Fruit fly (Drosophila melanogaster) whole organism, embryonic: Measurements from ENCODE around the gene CG7551.

Experiments
- Abd-B ChIP-seq: fragments of 200-800 bp; sonication (Bioruptor generic); optimal IDR thresholded peaks from 2 replicates; lab custom pipeline; 2018; ENCODE audit warnings: missing biosample characterization, mild to moderate bottlenecking, missing genetic modification characterization, moderate library complexity
- Asciz ChIP-seq: fragments of 200-800 bp; sonication (Bioruptor generic); optimal IDR thresholded peaks from 2 replicates; lab custom pipeline; 2017; ENCODE audit warnings: missing biosample characterization, mild to moderate bottlenecking, missing genetic modification characterization, missing genetic modification reagents
- BtbVII ChIP-seq: fragments of 200-800 bp; sonication (Bioruptor generic); optimal IDR thresholded peaks from 3 replicates; lab custom pipeline; 2017; ENCODE audit warnings: missing biosample characterization, mild to moderate bottlenecking, missing genetic modification characterization
- CG12104 ChIP-seq: fragments of 200-800 bp; sonication (Bioruptor generic); optimal IDR thresholded peaks from 3 replicates; lab custom pipeline; 2016; ENCODE audit warnings: missing biosample characterization, missing genetic modification characterization
- CG12236 ChIP-seq: fragments of 200-800 bp; sonication (Bioruptor generic); optimal IDR thresholded peaks from 2 replicates; lab custom pipeline; 2016; ENCODE audit warnings: missing biosample characterization, missing genetic modification characterization
- CG12391 ChIP-seq: fragments of 200-800 bp; sonication (Bioruptor generic); optimal IDR thresholded peaks from 3 replicates; lab custom pipeline; 2018; ENCODE audit warnings: missing biosample characterization, mild to moderate bottlenecking, missing genetic modification characterization, moderate library complexity
- CG12942 ChIP-seq: fragments of 200-800 bp; sonication (Bioruptor generic); optimal IDR thresholded peaks from 3 replicates; lab custom pipeline; 2016; ENCODE audit warnings: missing biosample characterization, missing genetic modification characterization
- CG14710 ChIP-seq: fragments of 200-800 bp; sonication (Bioruptor generic); optimal IDR thresholded peaks from 3 replicates; lab custom pipeline; 2019; ENCODE audit warnings: missing biosample characterization, mild to moderate bottlenecking, missing genetic modification characterization, moderate library complexity
- CG31365 ChIP-seq: fragments of 200-800 bp; sonication (Bioruptor generic); optimal IDR thresholded peaks from 2 replicates; lab custom pipeline; 2018; ENCODE audit warnings: missing biosample characterization, mild to moderate bottlenecking, missing genetic modification characterization
- CG3407 ChIP-seq: fragments of 200-800 bp; sonication (Bioruptor generic); optimal IDR thresholded peaks from 2 replicates; lab custom pipeline; 2018; ENCODE audit warnings: missing biosample characterization, mild to moderate bottlenecking, missing genetic modification characterization
- CG5953 ChIP-seq: fragments of 200-800 bp; sonication (Bioruptor generic); IDR thresholded peaks from 2 replicates; pipeline ENCODE4 v1.3.6; 2022; ENCODE audit warnings: missing biosample characterization, missing genetic modification characterization
- CG6272 ChIP-seq: fragments of 200-800 bp; sonication (Bioruptor generic); IDR thresholded peaks from 2 replicates; pipeline ENCODE4 v1.3.6; 2022; ENCODE audit warnings: missing biosample characterization, missing genetic modification characterization
- CG7963 ChIP-seq: fragments of 200-800 bp; sonication (Bioruptor generic); IDR thresholded peaks from 3 replicates; pipeline ENCODE4 v1.3.6; 2022; ENCODE audit warnings: missing biosample characterization, missing genetic modification characterization; ENCODE audit not compliant: partially characterized antibody
- Deaf1 ChIP-seq: fragments of 200-800 bp; optimal IDR thresholded peaks from 3 replicates; lab custom pipeline; 2019; ENCODE audit warnings: missing biosample characterization, mild to moderate bottlenecking, missing genetic modification characterization, moderate library complexity
- HmgD ChIP-seq: fragments of 200-800 bp; sonication (Bioruptor generic); optimal IDR thresholded peaks from 3 replicates; lab custom pipeline; 2016; ENCODE audit warnings: missing biosample characterization, missing genetic modification characterization
- Med ChIP-seq: fragments of 200-800 bp; sonication (Bioruptor generic); peaks from one replicate; lab custom pipeline; 2016; ENCODE audit warnings: missing biosample characterization, missing genetic modification characterization, mild to moderate bottlenecking, inconsistent platforms, moderate library complexity
- bab2 ChIP-seq: fragments of 200-800 bp; sonication (Bioruptor generic); optimal IDR thresholded peaks from 2 replicates; lab custom pipeline; 2016; ENCODE audit warnings: missing biosample characterization, missing genetic modification characterization
- bbx ChIP-seq: fragments of 200-800 bp; sonication (Bioruptor generic); IDR thresholded peaks from 2 replicates; pipeline ENCODE4 v1.3.6; 2022; ENCODE audit warnings: missing biosample characterization, missing genetic modification characterization; ENCODE audit not compliant: partially characterized antibody
- dm ChIP-seq: fragments of 200-800 bp; sonication (Bioruptor generic); optimal IDR thresholded peaks from 3 replicates; lab custom pipeline; 2016; ENCODE audit warnings: missing biosample characterization, missing genetic modification characterization
- grau ChIP-seq: fragments of 200-800 bp; optimal IDR thresholded peaks from 3 replicates; lab custom pipeline; 2019; ENCODE audit warnings: missing biosample characterization, mild to moderate bottlenecking, missing genetic modification characterization, moderate library complexity
- grn ChIP-seq: fragments of 200-800 bp; sonication (Bioruptor generic); optimal IDR thresholded peaks from 3 replicates; lab custom pipeline; 2017; ENCODE audit warnings: missing biosample characterization, missing genetic modification characterization
- h ChIP-seq: fragments of >200 bp; optimal IDR thresholded peaks from 2 replicates; lab custom pipeline; 2017
- insv ChIP-seq, 2 experiments: fragments of 200-800 bp; sonication (Bioruptor generic); optimal IDR thresholded peaks; 3 replicates each; lab custom pipeline; 2016 to 2018; ENCODE audit warnings: missing biosample characterization in 2 of 2, missing genetic modification characterization in 2 of 2
- jigr1 ChIP-seq: fragments of 200-800 bp; sonication (Bioruptor generic); IDR thresholded peaks from 3 replicates; pipeline ENCODE4 v1.3.6; 2022; ENCODE audit warnings: missing biosample characterization, missing genetic modification characterization
- kay ChIP-seq: fragments of 200-800 bp; sonication (Bioruptor generic); optimal IDR thresholded peaks from 2 replicates; lab custom pipeline; 2016; ENCODE audit warnings: missing biosample characterization, missing genetic modification characterization
- lbe ChIP-seq: fragments of 200-800 bp; sonication (Bioruptor generic); optimal IDR thresholded peaks from 2 replicates; lab custom pipeline; 2016; ENCODE audit warnings: missing biosample characterization, mild to moderate bottlenecking, missing genetic modification characterization
- nerfin-1 ChIP-seq: fragments of 200-800 bp; sonication (Bioruptor generic); optimal IDR thresholded peaks from 3 replicates; lab custom pipeline; 2019; ENCODE audit warnings: missing biosample characterization, mild to moderate bottlenecking, missing genetic modification characterization, moderate library complexity
- otp ChIP-seq: fragments of 200-800 bp; sonication (Bioruptor generic); IDR thresholded peaks from 3 replicates; pipeline ENCODE4, ENCODE4 v1.3.6; 2022; ENCODE audit warnings: missing biosample characterization, missing genetic modification characterization
- prd ChIP-seq, 3 experiments: fragments of >200 bp in 2 of 3; fragments of 200-800 bp in 1 of 3; sonication (Bioruptor generic) in 1 of 3; optimal IDR thresholded peaks in 2 of 3; IDR thresholded peaks in 1 of 3; 2 replicates in 2 of 3; 3 replicates in 1 of 3; pipeline versions ENCODE4 v1.3.6 to Lab custom; 2017 to 2022; ENCODE audit warnings: missing biosample characterization in 1 of 3, missing genetic modification characterization in 1 of 3
- ranshi ChIP-seq: fragments of 200-800 bp; sonication (Bioruptor generic); IDR thresholded peaks from 2 replicates; pipeline ENCODE4 v1.3.6; 2022; ENCODE audit warnings: missing biosample characterization, missing genetic modification characterization
- salm ChIP-seq: fragments of 200-800 bp; sonication (Bioruptor generic); optimal IDR thresholded peaks from 2 replicates; lab custom pipeline; 2018; ENCODE audit warnings: missing biosample characterization, mild to moderate bottlenecking, missing genetic modification characterization
- scrt ChIP-seq: fragments of 200-800 bp; sonication (Bioruptor generic); optimal IDR thresholded peaks from 2 replicates; lab custom pipeline; 2018; ENCODE audit warnings: missing biosample characterization, mild to moderate bottlenecking, missing genetic modification characterization, moderate library complexity
- sens ChIP-seq: fragments of 200-800 bp; sonication (Bioruptor generic); peaks from one replicate; lab custom pipeline; 2016; ENCODE audit warnings: missing biosample characterization, missing genetic modification characterization
- tll ChIP-seq, 2 experiments: fragments of 200-800 bp in 1 of 2; fragments of >200 bp in 1 of 2; sonication (Bioruptor generic) in 1 of 2; optimal IDR thresholded peaks; 2 replicates each; lab custom pipeline; 2017 to 2019; ENCODE audit warnings: missing biosample characterization in 2 of 2, missing genetic modification characterization in 2 of 2, mild to moderate bottlenecking in 1 of 2, moderate library complexity in 1 of 2
- wdn ChIP-seq: fragments of 200-800 bp; sonication (Bioruptor generic); IDR thresholded peaks from 2 replicates; pipeline ENCODE4 v1.3.6; 2022; ENCODE audit warnings: missing biosample characterization, missing genetic modification characterization

Gene CG7551

dm6 chr3L:11466985-11467384 is 8.7 kb downstream of the CG7551 start (continued):
- TF ChIP-seq prd (optimal IDR thresholded peaks at IDR 0.05; lab: Kevin White, UChicago) (no peak), prd (GFP tag; IDR thresholded peaks at IDR 0.05; lab: Robert Waterston, UW) (no peak)

dm6 chr3L:11472388-11472787 is 14.1 kb downstream of the CG7551 start:
- TF ChIP-seq sens (GFP tag; lab: Kevin White, UChicago), result peak; percentile 33
- no peak for TF ChIP-seq prd (optimal IDR thresholded peaks at IDR 0.05; lab: Kevin White, UChicago)
- peak; percentile 17; the same call in 1 of the 3 replicates for TF ChIP-seq prd (GFP tag; IDR thresholded peaks at IDR 0.05; lab: Robert Waterston, UW)
- TF ChIP-seq Med (GFP tag; lab: Kevin White, UChicago), result peak; percentile 28
- TF ChIP-seq grau (tag; lab: Kevin White, UChicago), result peak; percentile 28
- no peak for TF ChIP-seq grn (GFP tag; lab: Kevin White, UChicago)
- peak; percentile 6 for TF ChIP-seq Abd-B

- no peak for TF ChIP-seq h (lab: Kevin White, UChicago)
- TF ChIP-seq otp (GFP tag; lab: Robert Waterston, UW), result no peak
- no peak for TF ChIP-seq BtbVII (GFP tag; lab: Kevin White, UChicago)
- TF ChIP-seq insv (GFP tag; optimal IDR thresholded peaks at IDR 0.05; lab: Kevin White, UChicago), result no peak
- no peak for TF ChIP-seq CG12104 (GFP tag; lab: Kevin White, UChicago)
- no peak for TF ChIP-seq scrt (GFP tag; lab: Kevin White, UChicago)
- no peak for TF ChIP-seq CG12236 (GFP tag; lab: Kevin White, UChicago)
- TF ChIP-seq salm (tag; lab: Kevin White, UChicago), result no peak
- no peak for TF ChIP-seq CG14710 (tag; lab: Kevin White, UChicago)
- no peak for TF ChIP-seq bbx (GFP tag; lab: Robert Waterston, UW)
- TF ChIP-seq nerfin-1, result no peak
Measured at dm6 chr3L:11472991-11473390, 14.7 kb downstream of the CG7551 start, which contains the start of gene Vha16-3. TSS of gene Vha16-3 (plus strand) at chr3L:11473291.

dm6 chr3L:11474658-11475057 is 16.4 kb downstream of the CG7551 start, which contains the start of gene Vha16-2:
TSS of gene Vha16-2 (plus strand) at chr3L:11474958.
- TF ChIP-seq Deaf1 (no peak), CG5953 (GFP tag; lab: Robert Waterston, UW) (no peak), Asciz (GFP tag; lab: Kevin White, UChicago) (no peak), tll (GFP tag; optimal IDR thresholded peaks at IDR 0.05; lab: Kevin White, UChicago) (no peak), CG3407 (no peak), dm (GFP tag; lab: Kevin White, UChicago) (no peak), wdn (no peak), CG12391 (tag; lab: Kevin White, UChicago) (no peak), CG6272 (GFP tag; lab: Robert Waterston, UW) (no peak), jigr1 (no peak), kay (GFP tag; lab: Kevin White, UChicago) (no peak), CG31365 (tag; lab: Kevin White, UChicago) (no peak), HmgD (GFP tag; lab: Kevin White, UChicago) (no peak), CG12942 (GFP tag; lab: Kevin White, UChicago) (no peak), ranshi (no peak), bab2 (GFP tag; lab: Kevin White, UChicago) (no peak), lbe (GFP tag; lab: Kevin White, UChicago) (no peak), insv (GFP tag; optimal IDR thresholded peaks at IDR 0.05; lab: Kevin White, UChicago) (no peak), CG7963 (GFP tag; lab: Robert Waterston, UW) (no peak)
